Worm (Caenorhabditis elegans) whole organism, young adult: ENCODE data around the gene H35N09.1.
A peak's percentile ranks its signal among the peaks of the same experiment; 100 is the strongest.

Experiments used
- B0261.1 ChIP-seq: sonication (generic microtip); optimal IDR thresholded peaks from 2 replicates; lab custom pipeline; 2016; ENCODE audit warnings: mild to moderate bottlenecking, missing genetic modification characterization, moderate library complexity, missing compliant biosample characterization
- B0336.3 ChIP-seq: fragments of 200-800 bp; sonication (Bioruptor generic); IDR thresholded peaks from 2 replicates; pipeline ENCODE4 v1.3.6; 2022; ENCODE audit warnings: missing genetic modification characterization, missing compliant biosample characterization
- F52B5.7 ChIP-seq: sonication (generic microtip); optimal IDR thresholded peaks from 2 replicates; lab custom pipeline; 2016; ENCODE audit warnings: mild to moderate bottlenecking, missing genetic modification characterization, missing compliant biosample characterization
- K11D2.4 ChIP-seq: fragments of 200-800 bp; sonication (Bioruptor generic); IDR thresholded peaks from 2 replicates; pipeline ENCODE4 v1.3.6; 2022; ENCODE audit warnings: missing genetic modification reagents, missing genetic modification characterization, missing compliant biosample characterization
- T07F8.4 ChIP-seq: sonication (generic microtip); optimal IDR thresholded peaks from 2 replicates; lab custom pipeline; 2016; ENCODE audit warnings: mild to moderate bottlenecking, missing genetic modification characterization, moderate library complexity, missing compliant biosample characterization
- T26A5.8 ChIP-seq: sonication (generic microtip); optimal IDR thresholded peaks from 2 replicates; lab custom pipeline; 2016; ENCODE audit warnings: missing genetic modification characterization, missing compliant biosample characterization
- Y67H2A.10 ChIP-seq: fragments of 200-800 bp; sonication (Bioruptor generic); conservative IDR thresholded peaks from 2 replicates; pipeline ENCODE4 v1.3.6; 2022; ENCODE audit warnings: missing genetic modification reagents, missing genetic modification characterization, missing compliant biosample characterization
- ama-1 ChIP-seq, 3 experiments: fragments of 150-350 bp in 1 of 3; sonication (generic microtip) in 2 of 3; optimal IDR thresholded peaks; 2 replicates each; lab custom pipeline; 2014 to 2018; ENCODE audit warnings: missing biosample characterization in 2 of 3, missing genetic modification characterization in 2 of 3, missing genetic modification reagents in 2 of 3
- atf-7 ChIP-seq: sonication (generic microtip); optimal IDR thresholded peaks from 2 replicates; lab custom pipeline; 2017; ENCODE audit warnings: mild to moderate bottlenecking, missing genetic modification characterization, missing compliant biosample characterization
- attf-3 ChIP-seq: fragments of 200-800 bp; sonication (Bioruptor generic); conservative IDR thresholded peaks from 2 replicates; pipeline ENCODE4 v1.3.6; 2022; ENCODE audit warnings: missing genetic modification reagents, missing genetic modification characterization, missing compliant biosample characterization
- attf-5 ChIP-seq: fragments of 200-800 bp; sonication (Bioruptor generic); optimal IDR thresholded peaks from 2 replicates; lab custom pipeline; 2018; ENCODE audit warnings: mild to moderate bottlenecking, missing genetic modification characterization, missing compliant biosample characterization
- bed-1 ChIP-seq: fragments of 200-800 bp; sonication (Bioruptor generic); IDR thresholded peaks from 2 replicates; pipeline ENCODE4 v1.3.6; 2022; ENCODE audit warnings: missing genetic modification reagents, missing genetic modification characterization, missing compliant biosample characterization
- cebp-2 ChIP-seq: fragments of 200-800 bp; sonication (Bioruptor generic); IDR thresholded peaks from 2 replicates; pipeline ENCODE4 v1.3.6; 2022; ENCODE audit warnings: missing genetic modification characterization, missing compliant biosample characterization
- ceh-100 ChIP-seq: fragments of 200-800 bp; sonication (Bioruptor generic); IDR thresholded peaks from 2 replicates; pipeline ENCODE4 v1.3.6; 2022; ENCODE audit warnings: missing genetic modification reagents, missing genetic modification characterization, missing compliant biosample characterization
- ceh-27 ChIP-seq: fragments of 200-800 bp; sonication (Bioruptor generic); optimal IDR thresholded peaks from 2 replicates; lab custom pipeline; 2018; ENCODE audit warnings: mild to moderate bottlenecking, missing genetic modification characterization, moderate library complexity, missing compliant biosample characterization
- ceh-40 ChIP-seq: fragments of 200-800 bp; sonication (Bioruptor generic); IDR thresholded peaks from 2 replicates; pipeline ENCODE4 v1.3.6; 2022; ENCODE audit warnings: missing genetic modification characterization, missing compliant biosample characterization
- die-1 ChIP-seq: sonication (generic microtip); optimal IDR thresholded peaks from 2 replicates; lab custom pipeline; 2016; ENCODE audit warnings: missing genotype, mild to moderate bottlenecking, missing genetic modification characterization, missing compliant biosample characterization
- dox-1 ChIP-seq: fragments of 200-800 bp; sonication (Bioruptor generic); IDR thresholded peaks from 2 replicates; pipeline ENCODE4 v1.3.6; 2022; ENCODE audit warnings: missing genetic modification reagents, missing genetic modification characterization, missing compliant biosample characterization
- egl-18 ChIP-seq: fragments of 200-800 bp; sonication (Bioruptor generic); IDR thresholded peaks from 2 replicates; pipeline ENCODE4 v1.3.6; 2022; ENCODE audit warnings: missing genetic modification reagents, missing genetic modification characterization, missing compliant biosample characterization
- ekl-4 ChIP-seq: fragments of 200-800 bp; sonication (Bioruptor generic); IDR thresholded peaks from 2 replicates; pipeline ENCODE4 v1.3.6; 2022; ENCODE audit warnings: missing genetic modification reagents, missing genetic modification characterization, missing compliant biosample characterization
- ets-4 ChIP-seq: fragments of 200-800 bp; sonication (Bioruptor generic); optimal IDR thresholded peaks from 2 replicates; lab custom pipeline; 2018; ENCODE audit warnings: mild to moderate bottlenecking, missing genetic modification characterization, missing compliant biosample characterization
- hsf-1 ChIP-seq: fragments of 200-800 bp; sonication (Bioruptor generic); IDR thresholded peaks from 2 replicates; pipeline ENCODE4 v1.3.6; 2022; ENCODE audit warnings: missing genetic modification reagents, missing genetic modification characterization, missing compliant biosample characterization
- let-607 ChIP-seq, 2 experiments: fragments of 200-800 bp in 1 of 2; sonication (Bioruptor generic) in 1 of 2; sonication (generic microtip) in 1 of 2; optimal IDR thresholded peaks; 2 replicates each; lab custom pipeline; 2016 to 2018; ENCODE audit warnings: mild to moderate bottlenecking in 2 of 2, missing compliant biosample characterization in 2 of 2, missing genetic modification characterization in 2 of 2, moderate library complexity in 2 of 2, missing genotype in 1 of 2
- lin-26 ChIP-seq: fragments of 200-800 bp; sonication (Bioruptor generic); IDR thresholded peaks from 2 replicates; pipeline ENCODE4 v1.3.6; 2022; ENCODE audit warnings: missing genetic modification reagents, missing genetic modification characterization, missing compliant biosample characterization
- lin-35 ChIP-seq, 3 experiments: fragments of 150-350 bp in 2 of 3; sonication (generic microtip) in 1 of 3; optimal IDR thresholded peaks; 2 replicates each; lab custom pipeline; 2014 to 2018; ENCODE audit warnings: missing biosample characterization in 3 of 3, missing genetic modification characterization in 3 of 3, missing genetic modification reagents in 3 of 3
- lsy-27 ChIP-seq: sonication (generic microtip); optimal IDR thresholded peaks from 2 replicates; lab custom pipeline; 2017; ENCODE audit warnings: missing genetic modification characterization, mild to moderate bottlenecking, missing compliant biosample characterization, antibody characterized with exemption, missing genotype, borderline replicate concordance; ENCODE audit not compliant: insufficient read depth
- mel-28 ChIP-seq: sonication (generic microtip); optimal IDR thresholded peaks from 2 replicates; lab custom pipeline; 2016; ENCODE audit warnings: borderline replicate concordance, mild to moderate bottlenecking, missing genetic modification characterization, missing compliant biosample characterization
- nfyb-1 ChIP-seq: fragments of 200-800 bp; sonication (Bioruptor generic); IDR thresholded peaks from 2 replicates; pipeline ENCODE4 v1.3.6; 2022; ENCODE audit warnings: missing genetic modification reagents, missing genetic modification characterization, missing compliant biosample characterization
- nhr-80 ChIP-seq: sonication (generic microtip); optimal IDR thresholded peaks from 2 replicates; lab custom pipeline; 2016; ENCODE audit warnings: missing genetic modification characterization, missing compliant biosample characterization
- pbrm-1 ChIP-seq: fragments of 200-800 bp; sonication (Bioruptor generic); IDR thresholded peaks from 2 replicates; pipeline ENCODE4 v1.3.6; 2022; ENCODE audit warnings: missing genetic modification reagents, missing genetic modification characterization, missing compliant biosample characterization
- rcor-1 ChIP-seq: fragments of 200-800 bp; sonication (Bioruptor generic); IDR thresholded peaks from 2 replicates; pipeline ENCODE4 v1.3.6; 2022; ENCODE audit warnings: missing genetic modification reagents, missing genetic modification characterization, missing compliant biosample characterization
- rec-8 ChIP-seq, 2 experiments: sonication (generic microtip); optimal IDR thresholded peaks; 2 replicates each; lab custom pipeline; 2016; ENCODE audit warnings: mild to moderate bottlenecking in 2 of 2, missing genetic modification characterization in 2 of 2, missing genetic modification reagents in 2 of 2, missing genotype in 2 of 2, missing biosample characterization in 1 of 2, missing compliant biosample characterization in 1 of 2, moderate library complexity in 1 of 2
- rpc-1 ChIP-seq, 2 experiments: fragments of 150-350 bp in 1 of 2; sonication (generic microtip) in 1 of 2; optimal IDR thresholded peaks; 2 replicates each; lab custom pipeline; 2014 to 2018; ENCODE audit warnings: missing biosample characterization in 1 of 2, missing genetic modification characterization in 1 of 2, missing genetic modification reagents in 1 of 2, missing genotype in 1 of 2
- snpc-1.1 ChIP-seq: sonication (generic microtip); optimal IDR thresholded peaks from 2 replicates; lab custom pipeline; 2017; ENCODE audit warnings: missing genetic modification characterization, mild to moderate bottlenecking, missing compliant biosample characterization, antibody characterized with exemption, moderate library complexity, missing genotype, missing genetic modification reagents; ENCODE audit not compliant: insufficient read depth
- snpc-4 ChIP-seq, 5 experiments: fragments of 150-350 bp in 1 of 5; sonication (generic microtip) in 4 of 5; optimal IDR thresholded peaks; 2 replicates each; lab custom pipeline; 2014 to 2018; ENCODE audit warnings: missing genetic modification characterization in 5 of 5, missing biosample characterization in 3 of 5, antibody characterized with exemption in 2 of 5, mild to moderate bottlenecking in 2 of 5, missing compliant biosample characterization in 2 of 5, missing genotype in 2 of 5, moderate library complexity in 2 of 5, missing genetic modification reagents in 1 of 5
- somi-1 ChIP-seq: fragments of 200-800 bp; sonication (Bioruptor generic); optimal IDR thresholded peaks from 2 replicates; lab custom pipeline; 2018; ENCODE audit warnings: mild to moderate bottlenecking, missing genetic modification characterization, missing compliant biosample characterization
- tbp1 ChIP-seq: fragments of 200-800 bp; sonication (Bioruptor generic); optimal IDR thresholded peaks from 2 replicates; lab custom pipeline; 2018; ENCODE audit warnings: mild to moderate bottlenecking, missing genetic modification characterization, missing compliant biosample characterization
- tlf-1 ChIP-seq: fragments of 200-800 bp; sonication (Bioruptor generic); optimal IDR thresholded peaks from 2 replicates; lab custom pipeline; 2018; ENCODE audit warnings: mild to moderate bottlenecking, missing genetic modification characterization, missing compliant biosample characterization
- unc-130 ChIP-seq: sonication (generic microtip); optimal IDR thresholded peaks from 2 replicates; lab custom pipeline; 2016; ENCODE audit warnings: missing genetic modification reagents, missing genetic modification characterization, missing compliant biosample characterization
- zfh-2 ChIP-seq: fragments of 200-800 bp; sonication (Bioruptor generic); conservative IDR thresholded peaks from 2 replicates; pipeline ENCODE4 v1.3.6; 2022; ENCODE audit warnings: missing genetic modification reagents, missing genetic modification characterization, missing compliant biosample characterization
- ztf-26 ChIP-seq: sonication (generic microtip); optimal IDR thresholded peaks from 2 replicates; lab custom pipeline; 2017; ENCODE audit warnings: missing genetic modification characterization, missing compliant biosample characterization

The H35N09.1 gene

DNA sequence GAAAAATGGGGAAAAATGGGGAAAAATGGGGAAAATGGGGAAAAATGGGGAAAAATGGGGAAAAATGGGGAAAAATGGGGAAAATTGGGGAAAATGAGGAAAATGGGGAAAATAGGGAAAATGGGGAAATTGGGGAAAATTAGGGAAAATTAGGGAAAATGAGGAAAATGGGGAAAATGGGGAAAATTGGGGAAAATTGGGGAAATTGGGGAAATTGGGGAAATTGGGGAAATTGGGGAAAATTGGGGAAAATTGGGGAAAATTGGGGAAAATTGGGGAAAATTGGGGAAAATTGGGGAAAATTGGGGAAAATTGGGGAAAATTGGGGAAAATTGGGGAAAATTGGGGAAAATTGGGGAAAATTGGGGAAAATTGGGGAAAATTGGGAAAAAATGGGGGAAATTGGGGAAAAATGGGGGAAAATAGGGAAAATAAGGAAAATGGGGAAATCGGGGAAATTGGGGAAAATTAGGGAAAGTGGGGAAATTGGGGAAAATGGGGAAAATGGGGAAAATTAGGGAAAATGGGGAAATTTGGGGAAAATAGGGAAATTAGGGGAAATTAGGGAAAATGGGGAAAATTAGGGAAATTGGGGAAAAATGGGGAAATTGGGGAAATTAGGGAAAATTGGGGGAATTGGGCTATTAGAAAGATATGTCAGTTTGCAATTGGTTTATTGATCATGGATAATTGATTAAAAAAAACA is 2.3 kb upstream of the H35N09.1 start:
- TF ChIP-seq egl-18 (GFP tag; lab: Robert Waterston, UW) (no peak), cebp-2 (0 out of 2 replicates have a peak, but pooled peaks have one; percentile 26)

DNA sequence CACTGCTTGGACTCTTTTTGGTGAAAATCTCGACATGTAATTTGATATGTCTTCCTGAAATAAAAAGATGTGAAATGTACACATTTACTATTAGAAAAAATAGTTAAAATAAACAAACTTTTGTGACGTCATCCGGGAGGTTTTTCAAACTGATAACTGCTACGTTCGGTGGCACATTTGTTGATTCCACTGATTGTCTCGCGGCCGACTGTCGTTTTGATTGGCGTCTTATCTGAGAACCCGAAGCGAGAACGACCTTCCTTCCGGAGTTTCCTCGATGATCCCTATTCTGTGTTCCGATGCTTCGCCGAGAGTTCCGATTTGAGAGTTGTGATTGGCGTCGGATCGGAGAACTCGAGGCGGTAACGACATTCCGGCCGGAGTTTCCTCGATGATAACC is 979 bp upstream of the H35N09.1 start:
- TF ChIP-seq attf-5 (GFP tag; lab: Kevin White, UChicago), result no peak
- TF ChIP-seq K11D2.4 (GFP tag; lab: Robert Waterston, UW), result no peak
- no peak for TF ChIP-seq mel-28 (tag; lab: Kevin White, UChicago)
- no peak for TF ChIP-seq lin-26 (GFP tag; lab: Robert Waterston, UW)
- peak; percentile 8 for TF ChIP-seq ets-4 (GFP tag; lab: Kevin White, UChicago)
- TF ChIP-seq ama-1 (optimal IDR thresholded peaks at IDR 0.05; lab: Kevin White, UChicago), result no peak
- no peak for TF ChIP-seq ama-1 (GFP tag; optimal IDR thresholded peaks at IDR 0.05; lab: Kevin White, UChicago)
- no peak for TF ChIP-seq die-1 (tag; lab: Kevin White, UChicago)
- peak; percentile 88 for TF ChIP-seq nhr-80 (tag; lab: Kevin White, UChicago)
- TF ChIP-seq egl-18 (GFP tag; lab: Robert Waterston, UW), result no peak
- no peak for TF ChIP-seq tbp1 (GFP tag; lab: Kevin White, UChicago)
- no peak for TF ChIP-seq ztf-26 (tag; lab: Kevin White, UChicago)
- no peak for TF ChIP-seq rcor-1 (GFP tag; lab: Robert Waterston, UW)
- TF ChIP-seq zfh-2, result 0 out of 2 replicates have a peak, but pooled peaks have one; percentile 29
- TF ChIP-seq bed-1, result no peak
- TF ChIP-seq ceh-100 (GFP tag; lab: Robert Waterston, UW), result no peak
- no peak for TF ChIP-seq T07F8.4 (tag; lab: Kevin White, UChicago)
- no peak for TF ChIP-seq lin-35 (GFP tag; optimal IDR thresholded peaks at IDR 0.05; lab: Kevin White, UChicago)
- TF ChIP-seq B0261.1, result no peak
- TF ChIP-seq B0336.3 (GFP tag; lab: Robert Waterston, UW), result peak; percentile 35; the same call in 1 of the 2 replicates
- peak in 1 of 2 experiments; percentile 22 for TF ChIP-seq let-607 (tag; optimal IDR thresholded peaks at IDR 0.05; lab: Kevin White, UChicago)
- no peak for TF ChIP-seq tlf-1 (GFP tag; lab: Kevin White, UChicago)
- no peak for TF ChIP-seq Y67H2A.10 (GFP tag; lab: Robert Waterston, UW)
- no peak for TF ChIP-seq attf-3
- TF ChIP-seq ceh-27 (GFP tag; lab: Kevin White, UChicago), result no peak
- TF ChIP-seq atf-7 (tag; lab: Kevin White, UChicago), result peak; percentile 88
- no peak for TF ChIP-seq snpc-1.1 (tag; lab: Kevin White, UChicago)
- TF ChIP-seq dox-1, result peak; percentile 63

DNA sequence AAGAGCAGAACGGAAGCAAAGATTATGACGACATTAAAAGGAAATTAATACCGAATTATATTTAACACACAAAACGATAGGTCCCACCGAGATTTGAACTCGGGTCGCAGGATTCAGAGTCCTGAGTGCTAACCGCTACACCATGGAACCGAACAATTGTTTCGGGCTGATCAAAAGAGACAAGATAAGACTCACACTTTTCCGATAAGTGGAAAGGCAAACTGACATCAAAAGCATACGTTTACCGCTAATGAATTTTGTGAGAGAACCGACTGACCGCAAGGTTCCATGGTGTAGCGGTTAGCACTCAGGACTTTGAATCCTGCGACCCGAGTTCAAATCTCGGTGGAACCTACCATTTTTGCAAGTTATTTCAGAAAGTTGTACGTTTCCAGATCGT is 3.6 kb downstream of the H35N09.1 start:
- TF ChIP-seq let-607 (tag; optimal IDR thresholded peaks at IDR 0.05; lab: Kevin White, UChicago) (peak in 1 of 2 experiments; percentile 43), lsy-27 (tag; lab: Kevin White, UChicago) (peak; percentile 42), T26A5.8 (tag; lab: Kevin White, UChicago) (peak; percentile 33), somi-1 (GFP tag; lab: Kevin White, UChicago) (peak; percentile 69), rcor-1 (GFP tag; lab: Robert Waterston, UW) (0 out of 2 replicates have a peak, but pooled peaks have one; percentile 20), ekl-4 (GFP tag; lab: Robert Waterston, UW) (peak; percentile 66; the same call in 1 of the 2 replicates), snpc-4 (GFP tag; optimal IDR thresholded peaks at IDR 0.05; lab: Kevin White, UChicago) (peak; percentile 47), snpc-4 (tag; optimal IDR thresholded peaks at IDR 0.05; lab: Kevin White, UChicago) (peak in 2 of 4 experiments; percentile 51 to 60), unc-130 (GFP tag; lab: Kevin White, UChicago) (peak; percentile 1), rpc-1 (optimal IDR thresholded peaks at IDR 0.05; lab: Kevin White, UChicago) (peak; percentile 97), rpc-1 (tag; optimal IDR thresholded peaks at IDR 0.05; lab: Kevin White, UChicago) (peak; percentile 92), rec-8 (tag; optimal IDR thresholded peaks at IDR 0.05; lab: Kevin White, UChicago) (peak; percentile 40 to 51), hsf-1 (GFP tag; lab: Robert Waterston, UW) (no peak), pbrm-1 (GFP tag; lab: Robert Waterston, UW) (peak; percentile 47; the same call in 1 of the 2 replicates), dox-1 (no peak), F52B5.7 (tag; lab: Kevin White, UChicago) (peak; percentile 16), die-1 (tag; lab: Kevin White, UChicago) (peak; percentile 72), lin-35 (GFP tag; optimal IDR thresholded peaks at IDR 0.05; lab: Kevin White, UChicago) (peak in 1 of 3 experiments; percentile 15), tbp1 (GFP tag; lab: Kevin White, UChicago) (peak; percentile 90), ceh-40 (peak; percentile 46; the same call in 1 of the 2 replicates), ama-1 (optimal IDR thresholded peaks at IDR 0.05; lab: Kevin White, UChicago) (no peak), ama-1 (GFP tag; optimal IDR thresholded peaks at IDR 0.05; lab: Kevin White, UChicago) (peak in 1 of 2 experiments; percentile 67), nfyb-1 (GFP tag; lab: Robert Waterston, UW) (peak; percentile 75)
